Fruit fly (Drosophila melanogaster) Kc167 (cell line): ENCODE measurements around the gene Cpr67Fa1.

Source experiments
- Myc ChIP-seq: fragments of >200 bp; optimal IDR thresholded peaks from 2 replicates; lab custom pipeline; 2017; ENCODE audit warnings: missing external identifiers
- Sin3A ChIP-seq: fragments of >200 bp; optimal IDR thresholded peaks from 2 replicates; lab custom pipeline; 2018; ENCODE audit warnings: missing external identifiers
- h ChIP-seq: fragments of >200 bp; optimal IDR thresholded peaks from 3 replicates; lab custom pipeline; 2018; ENCODE audit warnings: missing external identifiers
- insv ChIP-seq: fragments of >200 bp; optimal IDR thresholded peaks from 3 replicates; lab custom pipeline; 2018; ENCODE audit warnings: missing external identifiers
- psq ChIP-seq: fragments of >200 bp; optimal IDR thresholded peaks from 2 replicates; lab custom pipeline; 2017; ENCODE audit warnings: missing external identifiers
- ttk ChIP-seq: sonication (Bioruptor generic); optimal IDR thresholded peaks from 2 replicates; lab custom pipeline; 2017; ENCODE audit warnings: missing external identifiers

Gene Cpr67Fa1

dm6 chr3L:10928801-10929200 lies 39.0 kb downstream of the Cpr67Fa1 start:
- TF ChIP-seq Myc (lab: Kevin White, UChicago) (no peak), psq (lab: Kevin White, UChicago) (no peak), insv (lab: Kevin White, UChicago) (no peak), h (lab: Kevin White, UChicago) (no peak), Sin3A (no peak), ttk (lab: Kevin White, UChicago) (no peak)

DNA sequence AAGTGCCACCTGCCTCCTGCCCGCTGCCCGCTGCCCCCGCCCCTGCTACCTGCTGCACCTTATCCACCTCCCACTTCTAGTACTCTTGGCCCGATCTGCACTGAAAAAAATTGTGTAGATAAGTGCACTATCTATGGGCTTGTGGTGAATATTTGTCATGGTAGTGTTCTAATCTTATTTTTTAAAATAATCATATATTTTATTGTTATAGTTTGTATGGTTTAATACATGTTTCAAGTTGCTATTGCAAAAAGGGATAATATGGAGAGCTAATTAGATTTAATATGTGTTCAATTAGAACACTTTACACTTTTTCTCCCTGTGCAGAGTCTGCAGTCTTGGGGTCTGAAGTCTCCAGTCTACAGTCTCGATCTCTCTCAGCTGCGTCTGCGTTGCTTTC lies 41.6 kb downstream of the Cpr67Fa1 start:
- TF ChIP-seq Sin3A (no peak), ttk (lab: Kevin White, UChicago) (no peak), Myc (lab: Kevin White, UChicago) (no peak)

DNA sequence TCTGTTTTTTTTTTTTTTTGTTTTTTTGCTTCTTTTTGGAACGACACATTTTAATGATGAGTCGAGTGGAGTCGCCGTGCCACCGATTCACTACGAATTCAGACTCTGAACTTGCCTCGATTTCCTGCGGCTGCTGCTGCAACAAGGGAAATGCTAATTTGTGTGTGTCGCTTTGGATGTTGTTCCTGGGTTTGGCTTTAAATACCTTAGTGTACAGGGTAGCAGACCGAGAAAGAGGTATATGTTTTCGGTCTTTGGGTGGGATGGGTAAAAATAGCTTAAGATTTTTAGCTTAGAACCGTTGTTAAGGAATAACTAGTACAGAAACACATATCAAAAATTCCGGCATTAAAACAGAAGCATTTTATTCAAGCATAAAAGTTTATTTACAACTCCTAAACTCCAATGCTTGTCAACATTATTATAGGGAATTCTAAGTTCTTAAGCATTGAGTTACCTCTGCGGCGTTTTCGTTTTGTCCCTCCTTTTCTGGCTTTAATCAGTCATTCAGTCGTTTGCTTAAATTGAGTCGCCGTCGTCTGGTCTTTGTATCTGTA lies 45.3 kb downstream of the Cpr67Fa1 start:
- no peak for TF ChIP-seq ttk (lab: Kevin White, UChicago)
- TF ChIP-seq Sin3A, result no peak
- no peak for TF ChIP-seq insv (lab: Kevin White, UChicago)
- no peak for TF ChIP-seq Myc (lab: Kevin White, UChicago)
- TF ChIP-seq psq (lab: Kevin White, UChicago), result no peak
- TF ChIP-seq h (lab: Kevin White, UChicago), result no peak

- TF ChIP-seq Myc (lab: Kevin White, UChicago), result no peak
Observed at dm6 chr3L:10938108-10938507, 48.3 kb downstream of the Cpr67Fa1 start.
